Worm (Caenorhabditis elegans): Measurements from ENCODE around the gene cfz-2.
A peak's percentile ranks its signal among the peaks of the same experiment; 100 is the strongest.
"Not testable (repeated sequence)": the region's sequence is repeated elsewhere in the genome, so short reads cannot be mapped to it uniquely, and the experiment has no call there.

cfz-2 gene

ce11 chrV:3410098-3410570 is 34.5 kb downstream of the cfz-2 start, which contains the start of gene arrd-22:
Gene arrd-22, plus strand, starts transcription at chrV:3410520.
- TF ChIP-seq F23B12.7 (tag; optimal IDR thresholded peaks at IDR 0.05; ENCODE audit: insufficient read depth) (no peak), lin-35 (GFP tag; optimal IDR thresholded peaks at IDR 0.05) (no peak), ceh-27 (GFP tag; optimal IDR thresholded peaks at IDR 0.05) (peak; percentile 15)

- TF ChIP-seq aptf-3 (GFP tag; IDR thresholded peaks at IDR 0.05) (no peak), Y95B8A.8 (GFP tag; IDR thresholded peaks at IDR 0.05) (no peak), mes-4 (tag; optimal IDR thresholded peaks at IDR 0.05) (no peak), cebp-2 (GFP tag; IDR thresholded peaks at IDR 0.05) (no peak), zfh-2 (GFP tag; conservative IDR thresholded peaks at IDR 0.05) (no peak), tlf-1 (GFP tag; optimal IDR thresholded peaks at IDR 0.05) (no peak), C17E4.6 (GFP tag; IDR thresholded peaks at IDR 0.05) (no peak), hlh-26 (GFP tag; conservative IDR thresholded peaks at IDR 0.05) (no peak)
These were observed 35.2 kb downstream of the cfz-2 start for ce11 chrV:3409498-3409897.

- no peak for TF ChIP-seq let-526 (GFP tag; IDR thresholded peaks at IDR 0.05)
- no peak for TF ChIP-seq dox-1 (GFP tag; IDR thresholded peaks at IDR 0.05)
- no peak for TF ChIP-seq rpc-1 (optimal IDR thresholded peaks at IDR 0.05)
- no peak for TF ChIP-seq rpc-1 (tag; optimal IDR thresholded peaks at IDR 0.05)
- no peak for TF ChIP-seq ztf-28 (GFP tag; IDR thresholded peaks at IDR 0.05)
- TF ChIP-seq efl-1 (GFP tag; optimal IDR thresholded peaks at IDR 0.05): no peak
- TF ChIP-seq lsl-1 (GFP tag; optimal IDR thresholded peaks at IDR 0.05): no peak
- TF ChIP-seq hmg-20 (GFP tag; IDR thresholded peaks at IDR 0.05): no peak
- no peak for TF ChIP-seq lag-1 (GFP tag; IDR thresholded peaks at IDR 0.05)
- no peak for TF ChIP-seq nhr-80 (tag; optimal IDR thresholded peaks at IDR 0.05)
- TF ChIP-seq madf-10 (tag; optimal IDR thresholded peaks at IDR 0.05): no peak
- no peak for TF ChIP-seq unc-62 (GFP tag; optimal IDR thresholded peaks at IDR 0.05)
- no peak for TF ChIP-seq snpc-4 (GFP tag; optimal IDR thresholded peaks at IDR 0.05)
- no peak for TF ChIP-seq snpc-4 (tag; optimal IDR thresholded peaks at IDR 0.05)
- no peak for TF ChIP-seq nhr-90 (tag; optimal IDR thresholded peaks at IDR 0.05)
- TF ChIP-seq F49E8.2 (tag; optimal IDR thresholded peaks at IDR 0.05; ENCODE audit: insufficient read depth): no peak
- TF ChIP-seq die-1 (tag; optimal IDR thresholded peaks at IDR 0.05): no peak
- no peak for TF ChIP-seq F33H1.4 (GFP tag; IDR thresholded peaks at IDR 0.05)
These were observed 36.1 kb downstream of the cfz-2 start, which contains the start of gene T20D4.7 for ce11 chrV:3408602-3409001. Gene T20D4.7, plus strand, starts transcription at chrV:3408902.

- not testable (repeated sequence) for TF ChIP-seq unc-62 (GFP tag; optimal IDR thresholded peaks at IDR 0.05); ztf-28 (GFP tag; IDR thresholded peaks at IDR 0.05); ceh-27 (GFP tag; optimal IDR thresholded peaks at IDR 0.05)
These were observed 44.7 kb downstream of the cfz-2 start, which contains the start of gene T20D4.10 for ce11 chrV:3399952-3400351. Gene T20D4.10, plus strand, starts transcription at chrV:3400252.

- no peak for TF ChIP-seq hsf-1 (GFP tag; IDR thresholded peaks at IDR 0.05)
- TF ChIP-seq somi-1 (GFP tag; optimal IDR thresholded peaks at IDR 0.05): no peak
- no peak for TF ChIP-seq dpff-1 (tag; optimal IDR thresholded peaks at IDR 0.05)
- TF ChIP-seq mxl-1 (tag; optimal IDR thresholded peaks at IDR 0.05): no peak
- TF ChIP-seq lin-26 (GFP tag; IDR thresholded peaks at IDR 0.05): no peak
- TF ChIP-seq nhr-27 (tag; optimal IDR thresholded peaks at IDR 0.05): no peak
- TF ChIP-seq zim-3 (tag; optimal IDR thresholded peaks at IDR 0.05): no peak
- no peak for TF ChIP-seq rec-8 (tag; optimal IDR thresholded peaks at IDR 0.05)
- no peak for TF ChIP-seq T26A5.8 (tag; optimal IDR thresholded peaks at IDR 0.05)
- TF ChIP-seq mel-28 (tag; optimal IDR thresholded peaks at IDR 0.05; ENCODE audit: borderline replicate concordance): no peak
- no peak for TF ChIP-seq ztf-6 (GFP tag; IDR thresholded peaks at IDR 0.05)
- no peak for TF ChIP-seq T07F8.4 (tag; optimal IDR thresholded peaks at IDR 0.05)
- TF ChIP-seq ekl-4 (GFP tag; IDR thresholded peaks at IDR 0.05): no peak
- no peak for TF ChIP-seq snpc-4 (GFP tag; optimal IDR thresholded peaks at IDR 0.05)
- no peak for TF ChIP-seq snpc-4 (tag; optimal IDR thresholded peaks at IDR 0.05)
- TF ChIP-seq lir-1 (GFP tag; conservative IDR thresholded peaks at IDR 0.05): no peak
These were observed 46.4 kb downstream of the cfz-2 start, which contains the start of gene T20D4.11 for ce11 chrV:3398314-3398713. Gene T20D4.11, plus strand, starts transcription at chrV:3398690.

All from whole organism, young adult.